Fruit fly (Drosophila melanogaster) S2 (cell line): Measurements from ENCODE around the gene DPCoAC.

Source experiments
- CG8478 ChIP-seq: fragments of >200 bp; optimal IDR thresholded peaks from 2 replicates; lab custom pipeline; 2018
- CTCF ChIP-seq, 2 experiments: fragments of >200 bp; optimal IDR thresholded peaks; 2 replicates each; lab custom pipeline; 2018

- TF ChIP-seq CTCF (optimal IDR thresholded peaks at IDR 0.05; lab: Kevin White, UChicago) (no peak), CG8478 (lab: Kevin White, UChicago) (no peak)
Measured at dm6 chr3R:20588480-20588785, 31.0 kb upstream of the DPCoAC start, which contains the start of gene Srp72.
